Fruit fly (Drosophila melanogaster) whole organism, embryonic: ENCODE data around the gene CG14787.
A peak's percentile ranks its signal among the peaks of the same experiment; 100 is the strongest.

Experiments used
- BEAF-32 ChIP-seq: fragments of 200-800 bp; sonication (Bioruptor generic); optimal IDR thresholded peaks from 3 replicates; lab custom pipeline; 2017; ENCODE audit warnings: missing biosample characterization, missing genetic modification characterization, mild to moderate bottlenecking, moderate library complexity, missing genetic modification reagents
- CG10147 ChIP-seq: fragments of 200-800 bp; sonication (Bioruptor generic); optimal IDR thresholded peaks from 2 replicates; lab custom pipeline; 2019; ENCODE audit warnings: missing biosample characterization, mild to moderate bottlenecking, missing genetic modification characterization, moderate library complexity
- CG10209 ChIP-seq: fragments of 200-800 bp; sonication (Bioruptor generic); optimal IDR thresholded peaks from 3 replicates; lab custom pipeline; 2017; ENCODE audit warnings: missing biosample characterization, mild to moderate bottlenecking, missing genetic modification characterization, missing genetic modification reagents
- CG10431 ChIP-seq: fragments of 200-800 bp; sonication (Bioruptor generic); optimal IDR thresholded peaks from 3 replicates; lab custom pipeline; 2018; ENCODE audit warnings: missing biosample characterization, mild to moderate bottlenecking, missing genetic modification characterization
- CG10543 ChIP-seq: fragments of 200-800 bp; sonication (Bioruptor generic); optimal IDR thresholded peaks from 3 replicates; lab custom pipeline; 2017; ENCODE audit warnings: missing biosample characterization, mild to moderate bottlenecking, missing genetic modification characterization, moderate library complexity
- CG12769 ChIP-seq: fragments of 200-800 bp; sonication (Bioruptor generic); optimal IDR thresholded peaks from 2 replicates; lab custom pipeline; 2019; ENCODE audit warnings: missing biosample characterization, mild to moderate bottlenecking, missing genetic modification characterization, moderate library complexity
- CG13624 ChIP-seq: fragments of 200-800 bp; sonication (Bioruptor generic); optimal IDR thresholded peaks from 2 replicates; lab custom pipeline; 2016; ENCODE audit warnings: missing biosample characterization, missing genetic modification characterization
- CG14050 ChIP-seq: fragments of 200-800 bp; sonication (Bioruptor generic); IDR thresholded peaks from 3 replicates; pipeline ENCODE4 v1.3.6; 2022; ENCODE audit warnings: missing biosample characterization, missing genetic modification characterization
- CG14860 ChIP-seq: fragments of 200-800 bp; sonication (Bioruptor generic); IDR thresholded peaks from 3 replicates; pipeline ENCODE4 v1.3.6; 2022; ENCODE audit warnings: missing biosample characterization, missing genetic modification characterization; ENCODE audit not compliant: partially characterized antibody
- CG15011 ChIP-seq: fragments of 200-800 bp; sonication (Bioruptor generic); optimal IDR thresholded peaks from 3 replicates; lab custom pipeline; 2018; ENCODE audit warnings: missing biosample characterization, mild to moderate bottlenecking, missing genetic modification characterization
- CG15073 ChIP-seq: fragments of 200-800 bp; sonication (Bioruptor generic); optimal IDR thresholded peaks from 2 replicates; lab custom pipeline; 2016; ENCODE audit warnings: missing biosample characterization, missing genetic modification characterization
- CG17612 ChIP-seq: fragments of 200-800 bp; sonication (Bioruptor generic); IDR thresholded peaks from 2 replicates; pipeline ENCODE4 v1.3.6; 2022; ENCODE audit warnings: missing biosample characterization, missing genetic modification characterization
- CG17829 ChIP-seq: fragments of 200-800 bp; optimal IDR thresholded peaks from 2 replicates; lab custom pipeline; 2019; ENCODE audit warnings: missing biosample characterization, mild to moderate bottlenecking, missing genetic modification characterization, moderate library complexity
- CG17912 ChIP-seq: fragments of 200-800 bp; sonication (Bioruptor generic); optimal IDR thresholded peaks from 2 replicates; lab custom pipeline; 2018; ENCODE audit warnings: missing biosample characterization, mild to moderate bottlenecking, missing genetic modification characterization
- CG2120 ChIP-seq: fragments of 200-800 bp; sonication (Bioruptor generic); optimal IDR thresholded peaks from 3 replicates; lab custom pipeline; 2016; ENCODE audit warnings: missing biosample characterization, missing genetic modification characterization
- CG3163 ChIP-seq: fragments of 200-800 bp; sonication (Bioruptor generic); optimal IDR thresholded peaks from 3 replicates; lab custom pipeline; 2016; ENCODE audit warnings: missing biosample characterization, missing genetic modification characterization
- CG7786 ChIP-seq: fragments of 200-800 bp; sonication (Bioruptor generic); optimal IDR thresholded peaks from 2 replicates; lab custom pipeline; 2016; ENCODE audit warnings: missing biosample characterization, missing genetic modification characterization
- CG8924 ChIP-seq: fragments of 200-800 bp; optimal IDR thresholded peaks from 3 replicates; lab custom pipeline; 2019; ENCODE audit warnings: missing biosample characterization, mild to moderate bottlenecking, missing genetic modification characterization, moderate library complexity
- D19A ChIP-seq: fragments of 200-800 bp; optimal IDR thresholded peaks from 3 replicates; lab custom pipeline; 2019; ENCODE audit warnings: missing biosample characterization, mild to moderate bottlenecking, missing genetic modification characterization, moderate library complexity
- Elba2 ChIP-seq: fragments of 200-800 bp; sonication (Bioruptor generic); optimal IDR thresholded peaks from 3 replicates; lab custom pipeline; 2016; ENCODE audit warnings: missing biosample characterization, missing genetic modification characterization
- Ets65A ChIP-seq: fragments of 200-800 bp; sonication (Bioruptor generic); peaks from one replicate; lab custom pipeline; 2016; ENCODE audit warnings: missing biosample characterization, missing genetic modification characterization
- Hey ChIP-seq: fragments of 200-800 bp; sonication (Bioruptor generic); optimal IDR thresholded peaks from 3 replicates; lab custom pipeline; 2018; ENCODE audit warnings: missing biosample characterization, mild to moderate bottlenecking, missing genetic modification characterization
- HmgD ChIP-seq: fragments of 200-800 bp; sonication (Bioruptor generic); optimal IDR thresholded peaks from 3 replicates; lab custom pipeline; 2016; ENCODE audit warnings: missing biosample characterization, missing genetic modification characterization
- Max ChIP-seq: fragments of 200-800 bp; sonication (Bioruptor generic); optimal IDR thresholded peaks from 2 replicates; lab custom pipeline; 2016; ENCODE audit warnings: missing biosample characterization, mild to moderate bottlenecking, missing genetic modification characterization
- NC2α ChIP-seq: fragments of 200-800 bp; sonication (Bioruptor generic); optimal IDR thresholded peaks from 2 replicates; lab custom pipeline; 2016; ENCODE audit warnings: missing biosample characterization, missing genetic modification characterization
- Nf-YA ChIP-seq: fragments of 200-800 bp; sonication (Bioruptor generic); IDR thresholded peaks from 2 replicates; pipeline ENCODE4 v1.3.6; 2022; ENCODE audit warnings: missing biosample characterization, missing genetic modification characterization
- Oaz ChIP-seq: fragments of 200-800 bp; sonication (Bioruptor generic); IDR thresholded peaks from 2 replicates; pipeline ENCODE4 v1.3.6; 2022; ENCODE audit warnings: missing biosample characterization, missing genetic modification characterization
- Rx ChIP-seq: fragments of 200-800 bp; sonication (Bioruptor generic); IDR thresholded peaks from 2 replicates; pipeline ENCODE4 v1.3.6; 2022; ENCODE audit warnings: missing biosample characterization, missing genetic modification characterization
- Stat92E ChIP-seq, 3 experiments: fragments of >200 bp in 2 of 3; fragments of 200-800 bp in 1 of 3; sonication (Bioruptor generic) in 1 of 3; optimal IDR thresholded peaks; 2 replicates each; lab custom pipeline; 2017 to 2019; ENCODE audit warnings: missing biosample characterization in 3 of 3, missing genetic modification characterization in 3 of 3, mild to moderate bottlenecking in 1 of 3, moderate library complexity in 1 of 3
- Taf1 ChIP-seq: fragments of 200-800 bp; sonication (Bioruptor generic); IDR thresholded peaks from 2 replicates; pipeline ENCODE4 v1.3.6; 2022; ENCODE audit warnings: missing biosample characterization, missing genetic modification characterization
- Xrp1 ChIP-seq: fragments of 200-800 bp; sonication (Bioruptor generic); IDR thresholded peaks from 2 replicates; pipeline ENCODE4 v1.3.6; 2022; ENCODE audit warnings: missing biosample characterization, missing genetic modification characterization
- ac ChIP-seq: fragments of 200-800 bp; sonication (Bioruptor generic); optimal IDR thresholded peaks from 3 replicates; lab custom pipeline; 2017; ENCODE audit warnings: missing biosample characterization, mild to moderate bottlenecking, missing genetic modification characterization
- bowl ChIP-seq: fragments of 200-800 bp; sonication (Bioruptor generic); IDR thresholded peaks from 2 replicates; pipeline ENCODE4 v1.3.6; 2022; ENCODE audit warnings: missing biosample characterization, missing genetic modification characterization
- bsh ChIP-seq, 2 experiments: fragments of 200-800 bp; sonication (Bioruptor generic); optimal IDR thresholded peaks; 2 replicates each; lab custom pipeline; 2017 to 2018; ENCODE audit warnings: mild to moderate bottlenecking in 2 of 2, missing biosample characterization in 2 of 2, missing genetic modification characterization in 2 of 2, moderate library complexity in 1 of 2
- dati ChIP-seq: fragments of 200-800 bp; sonication (Bioruptor generic); IDR thresholded peaks from 2 replicates; pipeline ENCODE4 v1.3.6; 2022; ENCODE audit warnings: missing biosample characterization, missing genetic modification characterization
- disco-r ChIP-seq: fragments of 200-800 bp; sonication (Bioruptor generic); optimal IDR thresholded peaks from 2 replicates; lab custom pipeline; 2016; ENCODE audit warnings: missing biosample characterization, missing genetic modification characterization
- fd64A ChIP-seq: fragments of 200-800 bp; sonication (Bioruptor generic); optimal IDR thresholded peaks from 3 replicates; lab custom pipeline; 2018; ENCODE audit warnings: missing biosample characterization, mild to moderate bottlenecking, missing genetic modification characterization
- fd96Cb ChIP-seq: fragments of 200-800 bp; sonication (Bioruptor generic); optimal IDR thresholded peaks from 2 replicates; lab custom pipeline; 2018; ENCODE audit warnings: missing biosample characterization, mild to moderate bottlenecking, missing genetic modification characterization, moderate library complexity
- fru ChIP-seq: fragments of >200 bp; optimal IDR thresholded peaks from 2 replicates; lab custom pipeline; 2017
- gfzf ChIP-seq: fragments of 200-800 bp; sonication (Bioruptor generic); optimal IDR thresholded peaks from 2 replicates; lab custom pipeline; 2016; ENCODE audit warnings: missing biosample characterization, mild to moderate bottlenecking, missing genetic modification characterization, moderate library complexity
- hth ChIP-seq: fragments of >200 bp; optimal IDR thresholded peaks from 2 replicates; lab custom pipeline; 2017; ENCODE audit warnings: inconsistent platforms
- kah ChIP-seq: fragments of 200-800 bp; sonication (Bioruptor generic); optimal IDR thresholded peaks from 2 replicates; lab custom pipeline; 2018; ENCODE audit warnings: missing biosample characterization, mild to moderate bottlenecking, missing genetic modification characterization
- lola ChIP-seq, 3 experiments: fragments of >200 bp in 2 of 3; fragments of 200-800 bp in 1 of 3; sonication (Bioruptor generic) in 1 of 3; optimal IDR thresholded peaks; 2 replicates each; lab custom pipeline; 2017 to 2019; ENCODE audit warnings: missing biosample characterization in 3 of 3, missing genetic modification characterization in 3 of 3, mild to moderate bottlenecking in 1 of 3, moderate library complexity in 1 of 3
- seq ChIP-seq: fragments of 200-800 bp; sonication (Bioruptor generic); IDR thresholded peaks from 2 replicates; pipeline ENCODE4 v1.3.6; 2022; ENCODE audit warnings: missing biosample characterization, missing genetic modification characterization
- tx ChIP-seq: fragments of 200-800 bp; sonication (Bioruptor generic); optimal IDR thresholded peaks from 2 replicates; lab custom pipeline; 2016; ENCODE audit warnings: missing biosample characterization, missing genetic modification characterization
- usp ChIP-seq: fragments of >200 bp; optimal IDR thresholded peaks from 2 replicates; lab custom pipeline; 2017; ENCODE audit warnings: missing biosample characterization, missing genetic modification characterization
- wor ChIP-seq: fragments of 200-800 bp; sonication (Bioruptor generic); IDR thresholded peaks from 2 replicates; pipeline ENCODE4 v1.3.6; 2022; ENCODE audit warnings: missing biosample characterization, missing genetic modification characterization
- zen ChIP-seq: fragments of 200-800 bp; sonication (Bioruptor generic); optimal IDR thresholded peaks from 3 replicates; lab custom pipeline; 2018; ENCODE audit warnings: missing biosample characterization, mild to moderate bottlenecking, missing genetic modification characterization, moderate library complexity
- zen2 ChIP-seq: fragments of 200-800 bp; sonication (Bioruptor generic); IDR thresholded peaks from 3 replicates; pipeline ENCODE4 v1.3.6; 2022; ENCODE audit warnings: missing biosample characterization, missing genetic modification characterization; ENCODE audit not compliant: partially characterized antibody
- zfh2 ChIP-seq: fragments of 200-800 bp; sonication (Bioruptor generic); optimal IDR thresholded peaks from 2 replicates; lab custom pipeline; 2016; ENCODE audit warnings: missing biosample characterization, missing genetic modification characterization

Gene CG14787

dm6 chrX:1482840-1483518 is 21.5 kb upstream of the CG14787 start, which contains the start of the genes sta and inc (continued):
- TF ChIP-seq Hey (tag; lab: Kevin White, UChicago) (peak; percentile 67), lola (GFP tag; optimal IDR thresholded peaks at IDR 0.05; lab: Kevin White, UChicago) (no peak), BEAF-32 (peak; percentile 74), fru (no peak), Max (GFP tag; lab: Kevin White, UChicago) (peak; percentile 61), CG13624 (peak; percentile 73), Taf1 (GFP tag; lab: Robert Waterston, UW) (no peak), CG8924 (peak; percentile 53), Ets65A (GFP tag; lab: Kevin White, UChicago) (no peak), fd64A (GFP tag; lab: Kevin White, UChicago) (peak; percentile 52), kah (GFP tag; lab: Kevin White, UChicago) (peak; percentile 46), CG2120 (peak; percentile 60), usp (GFP tag; lab: Kevin White, UChicago) (no peak), zen2 (GFP tag; lab: Robert Waterston, UW) (peak; percentile 66; the same call in 2 of the 3 replicates), CG10147 (peak; percentile 55), dati (GFP tag; lab: Robert Waterston, UW) (no peak), CG3163 (GFP tag; lab: Kevin White, UChicago) (peak; percentile 31), NC2α (GFP tag; lab: Kevin White, UChicago) (peak; percentile 17), bowl (GFP tag; lab: Robert Waterston, UW) (peak; percentile 55; the same call in 1 of the 2 replicates), tx (peak; percentile 26), Nf-YA (GFP tag; lab: Robert Waterston, UW) (peak; percentile 50; the same call in 1 of the 2 replicates), Oaz (GFP tag; lab: Robert Waterston, UW) (no peak), fd96Cb (tag; lab: Kevin White, UChicago) (no peak), Stat92E (GFP tag; optimal IDR thresholded peaks at IDR 0.05; lab: Kevin White, UChicago) (peak in 1 of 3 experiments; percentile 82), zen (tag; lab: Kevin White, UChicago) (peak; percentile 31), hth (lab: Kevin White, UChicago) (no peak), seq (GFP tag; lab: Robert Waterston, UW) (peak; percentile 41; the same call in 1 of the 2 replicates), CG17912 (GFP tag; lab: Kevin White, UChicago) (peak; percentile 84), Elba2 (no peak), CG7786 (GFP tag; lab: Kevin White, UChicago) (peak; percentile 18), bsh (GFP tag; optimal IDR thresholded peaks at IDR 0.05; lab: Kevin White, UChicago) (peak in 1 of 2 experiments; percentile 49), CG17829 (tag; lab: Kevin White, UChicago) (peak; percentile 99), zfh2 (peak; percentile 42), gfzf (GFP tag; lab: Kevin White, UChicago) (peak; percentile 98), CG14860 (GFP tag; lab: Robert Waterston, UW) (no peak), CG15073 (no peak), CG12769 (tag; lab: Kevin White, UChicago) (no peak), disco-r (GFP tag; lab: Kevin White, UChicago) (no peak), HmgD (GFP tag; lab: Kevin White, UChicago) (peak; percentile 74), wor (GFP tag; lab: Robert Waterston, UW) (no peak), CG10431 (GFP tag; lab: Kevin White, UChicago) (peak; percentile 91), CG14050 (0 out of 3 replicates have a peak, but pooled peaks have one; percentile 30), CG17612 (GFP tag; lab: Robert Waterston, UW) (no peak), CG10543 (peak; percentile 82), CG10209 (GFP tag; lab: Kevin White, UChicago) (peak; percentile 69), ac (GFP tag; lab: Kevin White, UChicago) (peak; percentile 37), CG15011 (GFP tag; lab: Kevin White, UChicago) (no peak), Xrp1 (GFP tag; lab: Robert Waterston, UW) (no peak), Rx (GFP tag; lab: Robert Waterston, UW) (peak; percentile 51), D19A (tag; lab: Kevin White, UChicago) (peak; percentile 15)
